Fruit fly (Drosophila melanogaster): Measurements from ENCODE around the gene CG18404.

The CG18404 gene

dm6 chr3R:30258991-30259351 is 6.0 kb downstream of the CG18404 start (continued):
- TF ChIP-seq Eip93F (GFP tag; optimal IDR thresholded peaks at IDR 0.05) (peak; percentile 86), CG11762 (GFP tag; optimal IDR thresholded peaks at IDR 0.05; ENCODE audit: insufficient read depth) (peak; percentile 85), CG4318 (GFP tag; optimal IDR thresholded peaks at IDR 0.05) (peak; percentile 71), CG8119 (GFP tag; IDR thresholded peaks at IDR 0.05) (peak; percentile 86), topi (GFP tag; optimal IDR thresholded peaks at IDR 0.05) (peak; percentile 94), achi (GFP tag; optimal IDR thresholded peaks at IDR 0.05) (peak; percentile 91), svp (GFP tag) (peak; percentile 98), Sox102F (GFP tag; optimal IDR thresholded peaks at IDR 0.05) (peak; percentile 94), Sox15 (GFP tag; optimal IDR thresholded peaks at IDR 0.05) (peak; percentile 83), spab (GFP tag; optimal IDR thresholded peaks at IDR 0.05) (peak; percentile 93), CG9139 (GFP tag; optimal IDR thresholded peaks at IDR 0.05) (peak; percentile 87), Smox (GFP tag; optimal IDR thresholded peaks at IDR 0.05) (peak; percentile 88), CG6276 (GFP tag; optimal IDR thresholded peaks at IDR 0.05) (peak; percentile 48), Ets96B (tag; optimal IDR thresholded peaks at IDR 0.05) (peak; percentile 96), dac (GFP tag; optimal IDR thresholded peaks at IDR 0.05) (peak; percentile 47), cyc (GFP tag; optimal IDR thresholded peaks at IDR 0.05) (peak; percentile 90), Sox14 (GFP tag; optimal IDR thresholded peaks at IDR 0.05) (peak; percentile 94), CG10669 (GFP tag; optimal IDR thresholded peaks at IDR 0.05) (peak; percentile 94), fd59A (GFP tag; optimal IDR thresholded peaks at IDR 0.05) (peak; percentile 95), Lpt (GFP tag; optimal IDR thresholded peaks at IDR 0.05) (peak; percentile 52)

- TF ChIP-seq eg (GFP tag; IDR thresholded peaks at IDR 0.05): no peak
- TF ChIP-seq CG10631 (GFP tag; optimal IDR thresholded peaks at IDR 0.05): peak; percentile 72
- TF ChIP-seq Sox15 (GFP tag; optimal IDR thresholded peaks at IDR 0.05): no peak
- TF ChIP-seq CG31627 (GFP tag; optimal IDR thresholded peaks at IDR 0.05): no peak
- TF ChIP-seq vri (GFP tag; optimal IDR thresholded peaks at IDR 0.05): no peak
- TF ChIP-seq dac (GFP tag; optimal IDR thresholded peaks at IDR 0.05): no peak
- no peak for TF ChIP-seq Eip93F (GFP tag; optimal IDR thresholded peaks at IDR 0.05)
- no peak for TF ChIP-seq svp (GFP tag)
- TF ChIP-seq CG6276 (GFP tag; optimal IDR thresholded peaks at IDR 0.05): no peak
- TF ChIP-seq CG6854 (GFP tag; optimal IDR thresholded peaks at IDR 0.05): no peak
- TF ChIP-seq CG1621 (tag; optimal IDR thresholded peaks at IDR 0.05): peak; percentile 66
- TF ChIP-seq CG6808 (GFP tag; optimal IDR thresholded peaks at IDR 0.05): peak; percentile 67
- TF ChIP-seq achi (GFP tag; optimal IDR thresholded peaks at IDR 0.05): peak; percentile 49
- TF ChIP-seq Met (GFP tag; optimal IDR thresholded peaks at IDR 0.05): peak; percentile 31
- TF ChIP-seq Sox102F (GFP tag; optimal IDR thresholded peaks at IDR 0.05): no peak
- peak; percentile 36 for TF ChIP-seq CG8319 (GFP tag; optimal IDR thresholded peaks at IDR 0.05)
- TF ChIP-seq Gug (GFP tag; IDR thresholded peaks at IDR 0.05): no peak
- TF ChIP-seq Eip75B (GFP tag; optimal IDR thresholded peaks at IDR 0.05): peak; percentile 44
- peak in 1 of 2 experiments; percentile 67 for TF ChIP-seq salr (GFP tag; optimal IDR thresholded peaks at IDR 0.05)
- TF ChIP-seq CG15336 (GFP tag; IDR thresholded peaks at IDR 0.05): no peak
- no peak for TF ChIP-seq Blimp-1 (GFP tag; optimal IDR thresholded peaks at IDR 0.05)
- peak; percentile 33; the same call in 2 of the 3 replicates for TF ChIP-seq CG8119 (GFP tag; IDR thresholded peaks at IDR 0.05)
- TF ChIP-seq Ets21C (GFP tag; optimal IDR thresholded peaks at IDR 0.05): no peak
- no peak for TF ChIP-seq CG16779 (tag; optimal IDR thresholded peaks at IDR 0.05)
- TF ChIP-seq fd85E (GFP tag; optimal IDR thresholded peaks at IDR 0.05): no peak
- no peak for TF ChIP-seq Smox (GFP tag; optimal IDR thresholded peaks at IDR 0.05)
- TF ChIP-seq CG10669 (GFP tag; optimal IDR thresholded peaks at IDR 0.05): peak; percentile 87
- no peak for TF ChIP-seq Hr38 (GFP tag; optimal IDR thresholded peaks at IDR 0.05)
- no peak for TF ChIP-seq CG4318 (GFP tag; optimal IDR thresholded peaks at IDR 0.05)
- TF ChIP-seq CG11762 (GFP tag; optimal IDR thresholded peaks at IDR 0.05; ENCODE audit: insufficient read depth): no peak
- no peak for TF ChIP-seq Hr39 (GFP tag; optimal IDR thresholded peaks at IDR 0.05)
- TF ChIP-seq CG34406 (GFP tag; optimal IDR thresholded peaks at IDR 0.05): peak; percentile 17
- TF ChIP-seq spab (GFP tag; optimal IDR thresholded peaks at IDR 0.05): peak; percentile 69
- TF ChIP-seq CG11902 (GFP tag; optimal IDR thresholded peaks at IDR 0.05): no peak
- peak; percentile 82 for TF ChIP-seq CG3032 (tag; optimal IDR thresholded peaks at IDR 0.05)
- peak; percentile 19 for TF ChIP-seq CG7368 (GFP tag; optimal IDR thresholded peaks at IDR 0.05)
- TF ChIP-seq topi (GFP tag; optimal IDR thresholded peaks at IDR 0.05): no peak
- peak; percentile 15 for TF ChIP-seq CG6792 (GFP tag; optimal IDR thresholded peaks at IDR 0.05)
- TF ChIP-seq CG32006 (GFP tag; optimal IDR thresholded peaks at IDR 0.05): no peak
- peak; percentile 78 for TF ChIP-seq Eip78C (GFP tag)
- TF ChIP-seq dsx (GFP tag; optimal IDR thresholded peaks at IDR 0.05; ENCODE audit: poor library complexity, severe bottlenecking): peak; percentile 100
- no peak for TF ChIP-seq CG11294 (GFP tag; IDR thresholded peaks at IDR 0.05)
- TF ChIP-seq acj6 (GFP tag; optimal IDR thresholded peaks at IDR 0.05): peak; percentile 24
Measured at dm6 chr3R:30259561-30259960, 6.6 kb downstream of the CG18404 start.
